Fruit fly (Drosophila melanogaster) whole organism, adult: ENCODE measurements around the gene Ndf.

Experiments
- CG11617 ChIP-seq: fragments of 200-800 bp; sonication (Bioruptor generic); optimal IDR thresholded peaks from 2 replicates; lab custom pipeline; 2017; ENCODE audit warnings: mild to moderate bottlenecking, missing biosample characterization, missing genetic modification reagents, missing genetic modification characterization
- CG12768 ChIP-seq: fragments of 200-800 bp; sonication (Bioruptor generic); optimal IDR thresholded peaks from 2 replicates; lab custom pipeline; 2017; ENCODE audit warnings: missing biosample characterization, missing genetic modification characterization, mild to moderate bottlenecking, moderate library complexity, missing genetic modification reagents
- CG14711 ChIP-seq: fragments of 200-800 bp; sonication (Bioruptor generic); optimal IDR thresholded peaks from 2 replicates; lab custom pipeline; 2018; ENCODE audit warnings: missing biosample characterization, mild to moderate bottlenecking, missing genetic modification characterization, moderate library complexity
- CG1620 ChIP-seq: fragments of 200-800 bp; sonication (Bioruptor generic); optimal IDR thresholded peaks from 2 replicates; lab custom pipeline; 2016; ENCODE audit warnings: missing biosample characterization, missing genetic modification characterization
- CG33017 ChIP-seq: fragments of 200-800 bp; sonication (Bioruptor generic); optimal IDR thresholded peaks from 2 replicates; lab custom pipeline; 2018; ENCODE audit warnings: missing biosample characterization, mild to moderate bottlenecking, missing genetic modification characterization, moderate library complexity
- CG5204 ChIP-seq: fragments of 200-800 bp; sonication (Bioruptor generic); optimal IDR thresholded peaks from 2 replicates; lab custom pipeline; 2016; ENCODE audit warnings: missing biosample characterization, missing genetic modification characterization
- CG7045 ChIP-seq: fragments of 200-800 bp; sonication (Bioruptor generic); optimal IDR thresholded peaks from 2 replicates; lab custom pipeline; 2017; ENCODE audit warnings: missing biosample characterization, mild to moderate bottlenecking, missing genetic modification characterization
- CG7101 ChIP-seq: fragments of 200-800 bp; sonication (Bioruptor generic); optimal IDR thresholded peaks from 2 replicates; lab custom pipeline; 2018; ENCODE audit warnings: missing biosample characterization, mild to moderate bottlenecking, missing genetic modification characterization, moderate library complexity
- Clk ChIP-seq: fragments of 200-800 bp; sonication (Bioruptor generic); optimal IDR thresholded peaks from 2 replicates; lab custom pipeline; 2017; ENCODE audit warnings: missing biosample characterization, missing genetic modification characterization
- Crg-1 ChIP-seq: fragments of 200-800 bp; sonication (Bioruptor generic); optimal IDR thresholded peaks from 2 replicates; lab custom pipeline; 2016; ENCODE audit warnings: missing biosample characterization, missing genetic modification characterization
- Hr96 ChIP-seq: fragments of 200-800 bp; sonication (Bioruptor generic); optimal IDR thresholded peaks from 2 replicates; lab custom pipeline; 2016; ENCODE audit warnings: missing biosample characterization, missing genetic modification characterization
- Mnt ChIP-seq: fragments of 200-800 bp; sonication (Bioruptor generic); optimal IDR thresholded peaks from 2 replicates; lab custom pipeline; 2016; ENCODE audit warnings: missing biosample characterization, mild to moderate bottlenecking, missing genetic modification characterization
- bab1 ChIP-seq: fragments of 200-800 bp; sonication (Bioruptor generic); optimal IDR thresholded peaks from 3 replicates; lab custom pipeline; 2019; ENCODE audit warnings: missing biosample characterization, mild to moderate bottlenecking, missing genetic modification characterization, moderate library complexity
- cic ChIP-seq: fragments of 200-800 bp; sonication (Bioruptor generic); optimal IDR thresholded peaks from 2 replicates; lab custom pipeline; 2017; ENCODE audit warnings: missing biosample characterization, mild to moderate bottlenecking, missing genetic modification characterization, moderate library complexity
- cnc ChIP-seq, 2 experiments: fragments of >200 bp; optimal IDR thresholded peaks; 2 replicates each; lab custom pipeline; 2017
- kay ChIP-seq: fragments of 200-800 bp; sonication (Bioruptor generic); peaks from one replicate; lab custom pipeline; 2016; ENCODE audit warnings: missing biosample characterization, missing genetic modification characterization, borderline replicate concordance
- ovo ChIP-seq: fragments of 200-800 bp; sonication (Bioruptor generic); optimal IDR thresholded peaks from 2 replicates; lab custom pipeline; 2016; ENCODE audit warnings: missing biosample characterization, missing genetic modification characterization
- pad ChIP-seq: fragments of 200-800 bp; sonication (Bioruptor generic); optimal IDR thresholded peaks from 3 replicates; lab custom pipeline; 2017; ENCODE audit warnings: missing biosample characterization, missing genetic modification characterization, mild to moderate bottlenecking, moderate library complexity, missing genetic modification reagents
- tj ChIP-seq: fragments of 200-800 bp; sonication (Bioruptor generic); optimal IDR thresholded peaks from 3 replicates; lab custom pipeline; 2017; ENCODE audit warnings: missing biosample characterization, mild to moderate bottlenecking, missing genetic modification characterization, moderate library complexity
- toe ChIP-seq: fragments of 200-800 bp; sonication (Bioruptor generic); optimal IDR thresholded peaks from 2 replicates; lab custom pipeline; 2016; ENCODE audit warnings: missing biosample characterization, missing genetic modification characterization

The Ndf gene

DNA sequence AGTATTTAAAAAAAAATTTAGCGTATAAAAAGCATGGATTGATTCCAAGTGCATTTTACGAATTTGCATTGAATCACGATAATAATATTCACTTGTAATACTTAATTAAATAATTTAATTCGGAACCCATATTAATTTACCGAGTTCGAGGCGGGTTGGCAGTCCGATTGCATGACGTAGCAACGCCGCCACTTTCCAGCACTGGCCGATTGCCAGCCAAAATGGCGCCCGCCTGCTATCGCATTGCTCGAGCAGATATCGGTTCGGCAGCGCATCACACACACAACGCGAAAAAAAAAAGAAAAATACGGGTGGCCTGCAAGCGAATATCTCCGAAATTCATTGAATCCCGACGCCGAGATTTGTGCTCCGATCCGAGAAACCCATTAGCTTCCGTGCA is at the start of gene Ndf:
Gene Ndf, plus strand, starts transcription at position 240 of the 400 bp plus-strand sequence.
- TF ChIP-seq tj (GFP tag; lab: Kevin White, UChicago) (peak; percentile 15), cic (GFP tag; lab: Kevin White, UChicago) (no peak), CG5204 (peak; percentile 44), CG33017 (tag; lab: Kevin White, UChicago) (peak; percentile 44), CG11617 (peak; percentile 33), cnc (optimal IDR thresholded peaks at IDR 0.05; lab: Kevin White, UChicago) (peak; percentile 3 to 47), Crg-1 (GFP tag; lab: Kevin White, UChicago) (peak; percentile 77), CG7101 (peak; percentile 77), CG1620 (GFP tag; lab: Kevin White, UChicago) (peak; percentile 77), CG7045 (GFP tag; lab: Kevin White, UChicago) (peak; percentile 45), toe (GFP tag; lab: Kevin White, UChicago) (peak; percentile 76), bab1 (GFP tag; lab: Kevin White, UChicago) (peak; percentile 61), kay (GFP tag; lab: Kevin White, UChicago) (no peak), CG12768 (GFP tag; lab: Kevin White, UChicago) (peak; percentile 66), Clk (peak; percentile 25), CG14711 (tag; lab: Kevin White, UChicago) (peak; percentile 44), pad (GFP tag; lab: Kevin White, UChicago) (peak; percentile 65), Hr96 (GFP tag; lab: Kevin White, UChicago) (peak; percentile 51), Mnt (GFP tag; lab: Kevin White, UChicago) (peak; percentile 71), ovo (GFP tag; lab: Kevin White, UChicago) (peak; percentile 59)

dm6 chr2L:9954119-9954518 is 49.5 kb upstream of the Ndf start, which contains the start of the genes CG13126 and CG4709:
CG13126 (minus strand) TSS chr2L:9954181.
CG4709 (plus strand) TSS chr2L:9954325.
- peak; percentile 79 for TF ChIP-seq pad (GFP tag; lab: Kevin White, UChicago)
- TF ChIP-seq CG11617 = peak; percentile 89
- TF ChIP-seq cic (GFP tag; lab: Kevin White, UChicago) = peak; percentile 50
- no peak for TF ChIP-seq CG1620 (GFP tag; lab: Kevin White, UChicago)
- TF ChIP-seq Mnt (GFP tag; lab: Kevin White, UChicago) = peak; percentile 85
- TF ChIP-seq CG33017 (tag; lab: Kevin White, UChicago) = peak; percentile 89
- peak; percentile 90 for TF ChIP-seq CG12768 (GFP tag; lab: Kevin White, UChicago)
- TF ChIP-seq ovo (GFP tag; lab: Kevin White, UChicago) = peak; percentile 38
- peak; percentile 94 for TF ChIP-seq CG7101
- no peak for TF ChIP-seq kay (GFP tag; lab: Kevin White, UChicago)
- TF ChIP-seq CG5204 = no peak
- peak; percentile 61 for TF ChIP-seq Clk
- no peak for TF ChIP-seq cnc (optimal IDR thresholded peaks at IDR 0.05; lab: Kevin White, UChicago)
- peak; percentile 69 for TF ChIP-seq Crg-1 (GFP tag; lab: Kevin White, UChicago)
- TF ChIP-seq Hr96 (GFP tag; lab: Kevin White, UChicago) = peak; percentile 17
- TF ChIP-seq bab1 (GFP tag; lab: Kevin White, UChicago) = peak; percentile 92
- TF ChIP-seq CG7045 (GFP tag; lab: Kevin White, UChicago) = peak; percentile 89
- peak; percentile 61 for TF ChIP-seq tj (GFP tag; lab: Kevin White, UChicago)
- peak; percentile 95 for TF ChIP-seq CG14711 (tag; lab: Kevin White, UChicago)
- TF ChIP-seq toe (GFP tag; lab: Kevin White, UChicago) = peak; percentile 60

DNA sequence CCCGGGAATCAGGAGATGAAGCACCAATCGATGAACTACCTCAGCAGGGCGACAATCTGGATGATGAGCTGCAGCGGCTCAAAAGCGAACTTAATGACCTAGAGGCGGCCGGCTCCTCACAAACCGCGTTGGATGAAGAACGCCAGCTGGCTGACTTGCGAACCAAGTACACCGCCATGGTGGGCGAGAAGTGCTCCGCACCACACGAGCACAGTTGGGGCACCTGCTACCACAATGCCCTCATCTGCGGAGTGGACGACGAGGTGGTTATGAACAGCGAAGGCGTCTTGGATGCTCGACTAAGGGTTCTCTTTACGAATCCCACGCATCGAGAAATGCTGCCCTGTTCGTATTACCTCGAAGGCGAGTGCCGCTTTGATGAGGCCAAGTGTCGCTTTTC is 48.9 kb upstream of the Ndf start:
- TF ChIP-seq ovo (GFP tag; lab: Kevin White, UChicago) = no peak
- TF ChIP-seq tj (GFP tag; lab: Kevin White, UChicago) = no peak
- no peak for TF ChIP-seq CG1620 (GFP tag; lab: Kevin White, UChicago)
- TF ChIP-seq Clk = no peak
- TF ChIP-seq CG7101 = no peak
- no peak for TF ChIP-seq cic (GFP tag; lab: Kevin White, UChicago)
- no peak for TF ChIP-seq CG12768 (GFP tag; lab: Kevin White, UChicago)
- TF ChIP-seq cnc (optimal IDR thresholded peaks at IDR 0.05; lab: Kevin White, UChicago) = no peak
- TF ChIP-seq CG5204 = no peak

DNA sequence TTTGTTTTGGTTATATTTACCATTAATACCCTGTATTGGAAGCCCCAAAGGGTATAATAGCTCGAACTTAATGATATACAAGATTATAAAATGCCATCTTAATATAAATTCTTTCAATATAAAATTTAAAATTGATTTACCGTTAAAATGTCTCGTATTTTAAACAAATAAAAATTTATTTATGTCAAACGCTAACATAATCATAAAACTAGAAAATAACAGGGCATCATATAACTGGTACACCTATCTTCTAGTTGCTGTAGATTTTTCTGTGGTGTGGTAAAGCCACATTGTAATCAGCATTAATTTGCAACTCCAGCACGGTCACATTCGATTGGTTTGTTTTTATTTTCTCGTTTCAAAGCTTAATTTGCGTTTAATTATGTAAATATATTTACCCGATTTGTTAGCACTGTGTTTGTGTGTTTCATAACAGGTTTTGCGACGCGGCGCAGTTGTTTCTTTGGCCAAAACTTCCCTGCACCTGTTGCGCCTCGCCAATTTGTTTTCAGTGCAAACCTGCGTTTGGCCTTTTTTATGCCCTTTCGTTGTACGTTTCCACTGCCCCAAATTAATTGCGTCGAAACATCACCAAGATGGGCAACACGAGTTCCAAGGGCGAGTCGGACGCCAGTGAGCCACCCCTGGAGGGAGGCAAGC is 46.5 kb upstream of the Ndf start, which contains the start of the genes CG4658 and CG5846:
Gene CG4658, plus strand, starts transcription at position 140 of the 660 bp plus-strand sequence.
Gene CG5846, minus strand, starts transcription at position 245 of the 660 bp plus-strand sequence.
- TF ChIP-seq CG12768 (GFP tag; lab: Kevin White, UChicago) (peak; percentile 85), cnc (optimal IDR thresholded peaks at IDR 0.05; lab: Kevin White, UChicago) (no peak), CG11617 (peak; percentile 92), CG33017 (tag; lab: Kevin White, UChicago) (peak; percentile 93), CG5204 (no peak), cic (GFP tag; lab: Kevin White, UChicago) (peak; percentile 51), tj (GFP tag; lab: Kevin White, UChicago) (peak; percentile 68), ovo (GFP tag; lab: Kevin White, UChicago) (peak; percentile 65), bab1 (GFP tag; lab: Kevin White, UChicago) (peak; percentile 96), Crg-1 (GFP tag; lab: Kevin White, UChicago) (peak; percentile 73), pad (GFP tag; lab: Kevin White, UChicago) (peak; percentile 64), CG7045 (GFP tag; lab: Kevin White, UChicago) (peak; percentile 84), CG7101 (peak; percentile 95), Hr96 (GFP tag; lab: Kevin White, UChicago) (no peak), Clk (peak; percentile 45), CG1620 (GFP tag; lab: Kevin White, UChicago) (peak; percentile 83), CG14711 (tag; lab: Kevin White, UChicago) (peak; percentile 94), toe (GFP tag; lab: Kevin White, UChicago) (no peak), Mnt (GFP tag; lab: Kevin White, UChicago) (peak; percentile 74), kay (GFP tag; lab: Kevin White, UChicago) (no peak)

DNA sequence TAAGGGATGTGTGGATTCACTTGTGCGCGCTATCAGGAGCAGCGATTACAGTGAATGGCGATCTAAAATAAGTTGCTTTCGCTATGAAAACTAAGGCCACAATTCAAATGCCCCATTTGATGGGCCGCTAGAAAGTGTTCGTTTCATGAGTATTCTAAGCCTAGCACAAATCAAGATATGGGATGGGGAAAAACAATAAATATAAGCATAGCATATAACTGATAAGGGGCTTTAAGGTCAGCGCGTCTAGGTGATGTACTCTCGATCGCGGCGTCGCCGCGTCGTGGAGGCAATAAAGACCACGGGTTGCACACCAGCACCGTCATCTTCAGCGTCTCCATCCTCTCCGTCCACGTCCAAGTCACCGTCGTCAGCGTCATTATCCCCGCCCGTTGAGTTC is 42.9 kb upstream of the Ndf start:
- TF ChIP-seq cic (GFP tag; lab: Kevin White, UChicago) = no peak
- no peak for TF ChIP-seq kay (GFP tag; lab: Kevin White, UChicago)
- no peak for TF ChIP-seq Mnt (GFP tag; lab: Kevin White, UChicago)
- no peak for TF ChIP-seq CG5204
- no peak for TF ChIP-seq CG7045 (GFP tag; lab: Kevin White, UChicago)
- no peak for TF ChIP-seq Clk
- no peak for TF ChIP-seq Hr96 (GFP tag; lab: Kevin White, UChicago)
- no peak for TF ChIP-seq ovo (GFP tag; lab: Kevin White, UChicago)
- TF ChIP-seq Crg-1 (GFP tag; lab: Kevin White, UChicago) = no peak
- TF ChIP-seq CG12768 (GFP tag; lab: Kevin White, UChicago) = no peak
- no peak for TF ChIP-seq cnc (optimal IDR thresholded peaks at IDR 0.05; lab: Kevin White, UChicago)
- TF ChIP-seq tj (GFP tag; lab: Kevin White, UChicago) = no peak
- TF ChIP-seq pad (GFP tag; lab: Kevin White, UChicago) = no peak
- no peak for TF ChIP-seq CG7101
- TF ChIP-seq CG11617 = no peak
- TF ChIP-seq CG14711 (tag; lab: Kevin White, UChicago) = no peak
- TF ChIP-seq CG33017 (tag; lab: Kevin White, UChicago) = no peak
- TF ChIP-seq CG1620 (GFP tag; lab: Kevin White, UChicago) = no peak
- TF ChIP-seq bab1 (GFP tag; lab: Kevin White, UChicago) = no peak
